Fruit fly (Drosophila melanogaster) whole organism, adult: Measurements from ENCODE around the gene foxo.

ENCODE experiments used
- CG33017 ChIP-seq: fragments of 200-800 bp; sonication (Bioruptor generic); optimal IDR thresholded peaks from 2 replicates; lab custom pipeline; 2018; ENCODE audit warnings: missing biosample characterization, mild to moderate bottlenecking, missing genetic modification characterization, moderate library complexity
- Crg-1 ChIP-seq: fragments of 200-800 bp; sonication (Bioruptor generic); optimal IDR thresholded peaks from 2 replicates; lab custom pipeline; 2016; ENCODE audit warnings: missing biosample characterization, missing genetic modification characterization
- pad ChIP-seq: fragments of 200-800 bp; sonication (Bioruptor generic); optimal IDR thresholded peaks from 3 replicates; lab custom pipeline; 2017; ENCODE audit warnings: missing biosample characterization, missing genetic modification characterization, mild to moderate bottlenecking, moderate library complexity, missing genetic modification reagents

DNA sequence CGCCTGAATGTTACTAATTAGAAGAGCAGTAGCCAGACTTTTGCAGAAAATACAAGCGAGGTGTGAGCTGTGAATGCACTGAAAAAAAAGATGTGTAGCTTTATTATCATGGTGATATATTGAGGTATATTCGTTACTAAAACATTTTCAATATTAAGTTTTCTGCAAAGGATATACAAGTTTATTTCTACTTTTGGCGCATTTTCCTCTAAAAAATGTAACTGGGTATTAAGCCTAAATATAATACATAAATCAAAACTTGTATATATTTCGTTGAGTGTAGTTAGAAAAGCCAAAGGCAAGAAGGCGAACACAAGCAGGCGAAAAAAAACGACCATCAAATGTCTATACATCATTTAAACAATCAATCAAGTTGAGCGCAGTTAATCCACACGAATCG is 15.1 kb upstream of the foxo start:
- TF ChIP-seq pad (GFP tag; lab: Kevin White, UChicago) (no peak), CG33017 (no peak), Crg-1 (GFP tag; lab: Kevin White, UChicago) (no peak)
